Fruit fly (Drosophila melanogaster) whole organism, adult: Measurements from ENCODE around the gene CG11842.

Source experiments
- CG11617 ChIP-seq: fragments of 200-800 bp; sonication (Bioruptor generic); optimal IDR thresholded peaks from 2 replicates; lab custom pipeline; 2017; ENCODE audit warnings: mild to moderate bottlenecking, missing biosample characterization, missing genetic modification reagents, missing genetic modification characterization
- CG12768 ChIP-seq: fragments of 200-800 bp; sonication (Bioruptor generic); optimal IDR thresholded peaks from 2 replicates; lab custom pipeline; 2017; ENCODE audit warnings: missing biosample characterization, missing genetic modification characterization, mild to moderate bottlenecking, moderate library complexity, missing genetic modification reagents
- CG14711 ChIP-seq: fragments of 200-800 bp; sonication (Bioruptor generic); optimal IDR thresholded peaks from 2 replicates; lab custom pipeline; 2018; ENCODE audit warnings: missing biosample characterization, mild to moderate bottlenecking, missing genetic modification characterization, moderate library complexity
- CG1620 ChIP-seq: fragments of 200-800 bp; sonication (Bioruptor generic); optimal IDR thresholded peaks from 2 replicates; lab custom pipeline; 2016; ENCODE audit warnings: missing biosample characterization, missing genetic modification characterization
- CG33017 ChIP-seq: fragments of 200-800 bp; sonication (Bioruptor generic); optimal IDR thresholded peaks from 2 replicates; lab custom pipeline; 2018; ENCODE audit warnings: missing biosample characterization, mild to moderate bottlenecking, missing genetic modification characterization, moderate library complexity
- CG5204 ChIP-seq: fragments of 200-800 bp; sonication (Bioruptor generic); optimal IDR thresholded peaks from 2 replicates; lab custom pipeline; 2016; ENCODE audit warnings: missing biosample characterization, missing genetic modification characterization
- CG7045 ChIP-seq: fragments of 200-800 bp; sonication (Bioruptor generic); optimal IDR thresholded peaks from 2 replicates; lab custom pipeline; 2017; ENCODE audit warnings: missing biosample characterization, mild to moderate bottlenecking, missing genetic modification characterization
- CG7101 ChIP-seq: fragments of 200-800 bp; sonication (Bioruptor generic); optimal IDR thresholded peaks from 2 replicates; lab custom pipeline; 2018; ENCODE audit warnings: missing biosample characterization, mild to moderate bottlenecking, missing genetic modification characterization, moderate library complexity
- Clk ChIP-seq: fragments of 200-800 bp; sonication (Bioruptor generic); optimal IDR thresholded peaks from 2 replicates; lab custom pipeline; 2017; ENCODE audit warnings: missing biosample characterization, missing genetic modification characterization
- Crg-1 ChIP-seq: fragments of 200-800 bp; sonication (Bioruptor generic); optimal IDR thresholded peaks from 2 replicates; lab custom pipeline; 2016; ENCODE audit warnings: missing biosample characterization, missing genetic modification characterization
- Hr96 ChIP-seq: fragments of 200-800 bp; sonication (Bioruptor generic); optimal IDR thresholded peaks from 2 replicates; lab custom pipeline; 2016; ENCODE audit warnings: missing biosample characterization, missing genetic modification characterization
- Mnt ChIP-seq: fragments of 200-800 bp; sonication (Bioruptor generic); optimal IDR thresholded peaks from 2 replicates; lab custom pipeline; 2016; ENCODE audit warnings: missing biosample characterization, mild to moderate bottlenecking, missing genetic modification characterization
- bab1 ChIP-seq: fragments of 200-800 bp; sonication (Bioruptor generic); optimal IDR thresholded peaks from 3 replicates; lab custom pipeline; 2019; ENCODE audit warnings: missing biosample characterization, mild to moderate bottlenecking, missing genetic modification characterization, moderate library complexity
- cic ChIP-seq: fragments of 200-800 bp; sonication (Bioruptor generic); optimal IDR thresholded peaks from 2 replicates; lab custom pipeline; 2017; ENCODE audit warnings: missing biosample characterization, mild to moderate bottlenecking, missing genetic modification characterization, moderate library complexity
- cnc ChIP-seq, 2 experiments: fragments of >200 bp; optimal IDR thresholded peaks; 2 replicates each; lab custom pipeline; 2017
- kay ChIP-seq: fragments of 200-800 bp; sonication (Bioruptor generic); peaks from one replicate; lab custom pipeline; 2016; ENCODE audit warnings: missing biosample characterization, missing genetic modification characterization, borderline replicate concordance
- ovo ChIP-seq: fragments of 200-800 bp; sonication (Bioruptor generic); optimal IDR thresholded peaks from 2 replicates; lab custom pipeline; 2016; ENCODE audit warnings: missing biosample characterization, missing genetic modification characterization
- pad ChIP-seq: fragments of 200-800 bp; sonication (Bioruptor generic); optimal IDR thresholded peaks from 3 replicates; lab custom pipeline; 2017; ENCODE audit warnings: missing biosample characterization, missing genetic modification characterization, mild to moderate bottlenecking, moderate library complexity, missing genetic modification reagents
- tj ChIP-seq: fragments of 200-800 bp; sonication (Bioruptor generic); optimal IDR thresholded peaks from 3 replicates; lab custom pipeline; 2017; ENCODE audit warnings: missing biosample characterization, mild to moderate bottlenecking, missing genetic modification characterization, moderate library complexity
- toe ChIP-seq: fragments of 200-800 bp; sonication (Bioruptor generic); optimal IDR thresholded peaks from 2 replicates; lab custom pipeline; 2016; ENCODE audit warnings: missing biosample characterization, missing genetic modification characterization

Gene CG11842

DNA sequence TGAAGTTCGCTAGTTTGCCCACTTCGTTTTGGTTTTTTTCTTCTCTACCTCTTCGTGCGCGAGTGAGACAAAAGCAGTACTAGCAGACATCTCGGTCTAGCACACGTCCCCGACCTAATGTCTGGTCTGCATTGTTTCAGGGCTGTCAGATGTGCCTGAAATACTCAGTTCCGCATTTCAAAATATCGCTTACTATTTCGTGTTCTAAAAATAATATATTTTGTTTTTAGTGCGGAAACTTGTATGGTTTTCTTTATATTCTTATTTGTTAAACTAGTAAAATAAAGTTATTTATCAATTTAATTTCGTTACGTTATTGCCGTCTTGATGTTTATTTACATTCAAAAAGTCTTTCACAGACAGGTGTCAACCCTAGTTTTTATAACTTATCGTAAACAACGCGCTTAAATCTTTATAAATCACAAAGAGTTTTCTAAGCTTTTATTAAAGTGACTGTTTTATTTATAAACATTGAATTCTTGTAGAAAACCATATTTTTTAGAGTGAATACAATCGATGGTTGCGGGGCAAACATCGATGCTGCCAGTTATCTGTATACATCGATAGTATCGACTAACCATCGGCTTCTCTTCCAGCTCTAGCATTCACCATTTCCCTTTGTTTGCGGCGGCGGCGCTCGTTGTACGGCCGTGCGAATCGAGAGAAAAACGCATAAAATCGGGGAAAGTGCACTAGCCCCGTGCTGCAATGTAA lies 10.9 kb downstream of the CG11842 start:
- TF ChIP-seq CG12768 = peak; percentile 83
- TF ChIP-seq toe = peak; percentile 82
- peak; percentile 91 for TF ChIP-seq CG11617 (GFP tag; lab: Kevin White, UChicago)
- peak; percentile 69 for TF ChIP-seq bab1 (GFP tag; lab: Kevin White, UChicago)
- peak; percentile 77 for TF ChIP-seq CG7045 (GFP tag; lab: Kevin White, UChicago)
- TF ChIP-seq pad (GFP tag; lab: Kevin White, UChicago) = peak; percentile 71
- peak; percentile 86 for TF ChIP-seq tj (GFP tag; lab: Kevin White, UChicago)
- no peak for TF ChIP-seq cic (GFP tag; lab: Kevin White, UChicago)
- no peak for TF ChIP-seq cnc (optimal IDR thresholded peaks at IDR 0.05; lab: Kevin White, UChicago)
- peak; percentile 95 for TF ChIP-seq CG14711 (tag; lab: Kevin White, UChicago)
- peak; percentile 73 for TF ChIP-seq Hr96 (GFP tag; lab: Kevin White, UChicago)
- peak; percentile 84 for TF ChIP-seq CG33017 (tag; lab: Kevin White, UChicago)
- peak; percentile 26 for TF ChIP-seq ovo (GFP tag; lab: Kevin White, UChicago)
- TF ChIP-seq Clk (GFP tag; lab: Kevin White, UChicago) = peak; percentile 57
- peak; percentile 37 for TF ChIP-seq Crg-1
- peak; percentile 82 for TF ChIP-seq CG5204 (GFP tag; lab: Kevin White, UChicago)
- TF ChIP-seq CG1620 (GFP tag; lab: Kevin White, UChicago) = peak; percentile 35
- peak; percentile 85 for TF ChIP-seq CG7101 (tag; lab: Kevin White, UChicago)
- peak; percentile 53 for TF ChIP-seq Mnt
- TF ChIP-seq kay = no peak

DNA sequence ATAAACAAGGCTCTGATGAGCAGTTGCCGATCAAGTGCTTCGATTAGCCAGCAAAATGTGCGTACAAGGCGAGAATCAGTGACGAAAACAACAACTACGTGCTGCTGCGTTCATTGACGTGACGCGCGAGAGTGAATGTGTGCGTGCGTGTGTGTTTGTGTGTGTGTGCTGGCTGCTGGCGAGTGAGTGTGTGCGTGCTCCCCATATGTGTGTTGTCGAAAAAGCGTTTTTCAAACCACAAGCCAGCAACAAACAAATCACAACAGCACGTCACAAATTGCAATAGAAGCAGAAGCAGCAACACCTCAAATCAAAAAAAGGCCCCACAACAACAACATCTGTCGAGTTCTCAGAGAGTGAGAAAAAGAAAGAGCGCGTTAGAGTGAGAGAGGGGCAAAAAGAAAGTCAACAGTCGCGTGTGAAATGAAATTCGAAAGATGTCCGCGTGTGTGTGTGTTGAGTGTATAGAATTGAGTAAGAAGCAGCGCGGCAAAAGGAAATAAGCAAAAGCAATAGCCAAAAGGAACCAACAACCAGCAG lies 11.5 kb downstream of the CG11842 start:
- TF ChIP-seq pad (GFP tag; lab: Kevin White, UChicago) (no peak), cnc (optimal IDR thresholded peaks at IDR 0.05; lab: Kevin White, UChicago) (no peak), CG33017 (tag; lab: Kevin White, UChicago) (no peak), Mnt (no peak), CG1620 (GFP tag; lab: Kevin White, UChicago) (no peak), CG12768 (no peak), ovo (GFP tag; lab: Kevin White, UChicago) (no peak), CG5204 (GFP tag; lab: Kevin White, UChicago) (no peak), kay (no peak), tj (GFP tag; lab: Kevin White, UChicago) (no peak), Hr96 (GFP tag; lab: Kevin White, UChicago) (no peak), Clk (GFP tag; lab: Kevin White, UChicago) (no peak), CG14711 (tag; lab: Kevin White, UChicago) (no peak), CG11617 (GFP tag; lab: Kevin White, UChicago) (no peak), CG7045 (GFP tag; lab: Kevin White, UChicago) (no peak), cic (GFP tag; lab: Kevin White, UChicago) (no peak), toe (no peak)

DNA sequence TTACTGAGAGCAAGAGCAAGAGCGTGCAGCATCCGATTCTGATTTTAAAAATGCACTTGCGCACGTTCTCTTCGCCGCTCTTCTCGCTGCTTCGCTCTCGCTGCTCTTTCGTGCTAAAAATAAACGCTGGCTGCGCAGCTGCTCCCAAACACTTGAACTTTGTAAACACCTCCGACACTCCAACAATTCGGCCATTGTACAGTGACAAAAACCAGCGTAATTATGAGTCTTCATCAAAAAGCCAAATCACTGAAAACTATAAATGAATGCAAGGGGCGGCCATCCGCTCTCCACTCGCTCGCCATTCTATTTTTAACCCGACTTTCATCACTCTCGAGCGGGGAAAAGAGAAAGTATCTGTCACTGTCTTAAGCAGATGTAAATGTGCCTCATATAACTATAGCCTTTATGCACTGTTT lies 12.2 kb downstream of the CG11842 start:
- TF ChIP-seq Mnt (no peak), CG7045 (GFP tag; lab: Kevin White, UChicago) (peak; percentile 15), Clk (GFP tag; lab: Kevin White, UChicago) (peak; percentile 24), ovo (GFP tag; lab: Kevin White, UChicago) (no peak), CG12768 (peak; percentile 1), CG33017 (tag; lab: Kevin White, UChicago) (no peak), tj (GFP tag; lab: Kevin White, UChicago) (no peak)

DNA sequence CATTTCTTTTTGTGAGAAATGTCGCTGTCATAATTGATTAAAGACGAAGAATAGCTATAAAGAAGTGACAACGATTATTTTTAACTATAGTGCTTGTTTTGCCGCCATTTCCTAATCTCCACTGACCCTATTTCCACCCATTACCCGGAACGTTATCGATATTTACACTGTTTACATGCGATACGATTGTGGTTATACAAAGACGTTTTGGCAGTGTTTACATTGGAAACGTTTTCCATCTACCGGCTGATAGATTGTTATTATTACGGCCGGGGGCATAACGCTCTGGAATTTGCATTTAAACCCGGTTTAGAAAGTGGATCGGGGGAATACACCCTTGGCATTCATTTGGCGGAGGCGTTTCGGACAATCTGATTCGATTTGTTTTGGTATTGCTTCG lies 13.8 kb downstream of the CG11842 start:
- TF ChIP-seq ovo (GFP tag; lab: Kevin White, UChicago) (peak; percentile 65), CG7101 (tag; lab: Kevin White, UChicago) (no peak), Hr96 (GFP tag; lab: Kevin White, UChicago) (no peak), CG1620 (GFP tag; lab: Kevin White, UChicago) (no peak), CG14711 (tag; lab: Kevin White, UChicago) (no peak), CG7045 (GFP tag; lab: Kevin White, UChicago) (no peak), CG33017 (tag; lab: Kevin White, UChicago) (no peak), toe (no peak), cic (GFP tag; lab: Kevin White, UChicago) (peak; percentile 69), Mnt (peak; percentile 32), CG5204 (GFP tag; lab: Kevin White, UChicago) (no peak), cnc (optimal IDR thresholded peaks at IDR 0.05; lab: Kevin White, UChicago) (no peak), CG11617 (GFP tag; lab: Kevin White, UChicago) (no peak), pad (GFP tag; lab: Kevin White, UChicago) (peak; percentile 7), Crg-1 (peak; percentile 63), CG12768 (no peak)

DNA sequence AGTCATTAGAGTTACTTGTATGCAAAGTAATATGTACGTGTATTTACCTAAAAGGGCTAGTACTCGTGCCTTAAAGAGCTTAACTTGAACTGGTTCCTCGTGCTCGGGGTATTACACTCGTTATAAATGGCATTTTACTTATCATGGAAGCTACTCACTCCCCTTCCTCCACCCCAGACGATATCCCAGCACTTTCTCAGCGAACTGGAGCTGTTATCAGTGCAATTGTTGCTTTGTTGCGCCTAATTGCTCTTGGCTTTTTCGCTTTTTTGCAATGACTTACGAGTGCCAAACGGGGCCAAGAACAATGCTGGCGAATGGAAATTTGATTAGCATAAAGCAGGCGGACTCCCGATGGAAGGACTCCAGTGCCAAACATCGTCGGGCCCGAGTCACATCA lies 14.6 kb downstream of the CG11842 start:
- TF ChIP-seq CG33017 (tag; lab: Kevin White, UChicago) (peak; percentile 2), CG12768 (peak; percentile 1), CG7101 (tag; lab: Kevin White, UChicago) (no peak), toe (no peak), Mnt (peak; percentile 69), cic (GFP tag; lab: Kevin White, UChicago) (peak; percentile 28), CG5204 (GFP tag; lab: Kevin White, UChicago) (no peak)
